Worm (Caenorhabditis elegans): Measurements from ENCODE around the gene des-2.

DNA sequence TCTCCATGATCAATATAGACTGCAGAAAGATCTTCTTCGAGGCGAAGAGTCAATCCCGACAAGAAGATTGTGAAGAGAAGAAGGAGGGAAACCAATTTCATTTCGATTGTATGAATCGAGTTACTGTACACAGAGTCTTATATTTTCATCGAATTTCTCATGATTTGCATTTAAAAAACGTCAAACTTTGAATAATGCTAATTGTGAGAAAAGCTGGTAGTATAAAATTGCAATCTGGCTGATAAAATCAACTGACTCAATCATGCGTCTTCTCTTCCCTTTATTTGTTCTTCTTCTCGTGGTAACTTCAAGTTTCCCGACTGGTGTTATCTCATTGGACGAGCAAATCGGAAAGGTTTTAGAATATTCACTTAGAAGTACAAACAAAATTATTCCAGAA is 31.1 kb downstream of the des-2 start, which contains the start of the genes K03B8.11 and K03B8.14:
- no peak for TF ChIP-seq daf-19 (GFP tag; conservative IDR thresholded peaks at IDR 0.05)
- no peak for TF ChIP-seq nhr-111 (GFP tag; optimal IDR thresholded peaks at IDR 0.05)
- no peak for TF ChIP-seq lsy-2 (tag; optimal IDR thresholded peaks at IDR 0.05)
- TF ChIP-seq unc-130 (GFP tag; optimal IDR thresholded peaks at IDR 0.05) = no peak
- no peak for TF ChIP-seq F37D6.2 (tag; optimal IDR thresholded peaks at IDR 0.05)
- no peak for TF ChIP-seq dpl-1 (GFP tag; optimal IDR thresholded peaks at IDR 0.05)
- TF ChIP-seq lin-13 (GFP tag; optimal IDR thresholded peaks at IDR 0.05) = no peak
- no peak for TF ChIP-seq T20F7.1 (GFP tag; optimal IDR thresholded peaks at IDR 0.05)
- no peak for TF ChIP-seq dve-1 (tag; optimal IDR thresholded peaks at IDR 0.05; ENCODE audit: insufficient read depth)
- no peak for TF ChIP-seq mep-1 (tag; optimal IDR thresholded peaks at IDR 0.05)
- no peak for TF ChIP-seq nhr-237 (tag; optimal IDR thresholded peaks at IDR 0.05)
- TF ChIP-seq nhr-25 (tag; optimal IDR thresholded peaks at IDR 0.05; ENCODE audit: borderline replicate concordance, insufficient read depth) = no peak
- no peak for TF ChIP-seq nhr-6 (tag; optimal IDR thresholded peaks at IDR 0.05)
- no peak for TF ChIP-seq tra-1 (GFP tag; IDR thresholded peaks at IDR 0.05)

All from whole organism, L4 larva.